Worm (Caenorhabditis elegans) whole organism, L3 larva: ENCODE data around the gene M163.1.

ENCODE experiments used
- ZK546.5 ChIP-seq: sonication (generic microtip); optimal IDR thresholded peaks from 2 replicates; lab custom pipeline; 2017; ENCODE audit warnings: missing biosample characterization, missing genetic modification characterization
- aly-2 ChIP-seq: fragments of 150-350 bp; optimal IDR thresholded peaks from 2 replicates; lab custom pipeline; 2014; ENCODE audit warnings: missing biosample characterization, missing genetic modification characterization
- ama-1 ChIP-seq: fragments of 150-350 bp; optimal IDR thresholded peaks from 2 replicates; lab custom pipeline; 2018
- ceh-16 ChIP-seq: sonication (generic microtip); optimal IDR thresholded peaks from 2 replicates; lab custom pipeline; 2017; ENCODE audit warnings: missing biosample characterization, missing genetic modification characterization
- ceh-28 ChIP-seq: fragments of 150-350 bp; optimal IDR thresholded peaks from 2 replicates; lab custom pipeline; 2014; ENCODE audit warnings: missing biosample characterization, missing genetic modification reagents, missing genetic modification characterization
- ceh-82 ChIP-seq: fragments of 150-350 bp; optimal IDR thresholded peaks from 2 replicates; lab custom pipeline; 2014; ENCODE audit warnings: missing biosample characterization, missing genetic modification characterization
- daf-12 ChIP-seq: fragments of 150-350 bp; optimal IDR thresholded peaks from 2 replicates; lab custom pipeline; 2014; ENCODE audit warnings: missing biosample characterization, missing genetic modification reagents, missing genetic modification characterization
- egl-27 ChIP-seq: sonication (generic microtip); optimal IDR thresholded peaks from 4 replicates; lab custom pipeline; 2017; ENCODE audit warnings: missing biosample characterization, missing genetic modification reagents, missing genetic modification characterization
- egl-5 ChIP-seq: fragments of 150-350 bp; optimal IDR thresholded peaks from 2 replicates; lab custom pipeline; 2017; ENCODE audit warnings: missing biosample characterization, missing genetic modification reagents, missing genetic modification characterization, inconsistent platforms
- elt-1 ChIP-seq: fragments of 150-350 bp; optimal IDR thresholded peaks from 2 replicates; lab custom pipeline; 2014; ENCODE audit warnings: missing biosample characterization, missing genetic modification characterization
- elt-2 ChIP-seq: sonication (generic microtip); optimal IDR thresholded peaks from 2 replicates; lab custom pipeline; 2016; ENCODE audit warnings: missing genetic modification reagents, mild to moderate bottlenecking, missing genetic modification characterization, missing compliant biosample characterization
- elt-3 ChIP-seq, 3 experiments: fragments of 150-350 bp in 1 of 3; sonication (generic microtip) in 2 of 3; optimal IDR thresholded peaks; 2 replicates in 2 of 3; 4 replicates in 1 of 3; lab custom pipeline; 2014 to 2017; ENCODE audit warnings: missing biosample characterization in 3 of 3, missing genetic modification characterization in 3 of 3
- eor-1 ChIP-seq, 2 experiments: fragments of 150-350 bp; optimal IDR thresholded peaks; 2 replicates each; lab custom pipeline; 2014 to 2018; ENCODE audit warnings: missing biosample characterization in 2 of 2, missing genetic modification characterization in 2 of 2
- fkh-10 ChIP-seq: sonication (generic microtip); optimal IDR thresholded peaks from 2 replicates; lab custom pipeline; 2017; ENCODE audit warnings: missing biosample characterization, missing genetic modification reagents, missing genetic modification characterization
- fkh-2 ChIP-seq: fragments of 150-350 bp; optimal IDR thresholded peaks from 2 replicates; lab custom pipeline; 2014; ENCODE audit warnings: missing biosample characterization, missing genetic modification reagents, missing genetic modification characterization
- fos-1 ChIP-seq: fragments of 150-350 bp; optimal IDR thresholded peaks from 2 replicates; lab custom pipeline; 2014; ENCODE audit warnings: missing biosample characterization, missing genetic modification characterization
- hmg-11 ChIP-seq: sonication (generic microtip); optimal IDR thresholded peaks from 2 replicates; lab custom pipeline; 2016; ENCODE audit warnings: missing genetic modification characterization, missing compliant biosample characterization
- jun-1 ChIP-seq: fragments of 150-350 bp; optimal IDR thresholded peaks from 2 replicates; lab custom pipeline; 2014; ENCODE audit warnings: missing biosample characterization, missing genetic modification reagents, missing genetic modification characterization
- lin-39 ChIP-seq: fragments of 150-350 bp; optimal IDR thresholded peaks from 2 replicates; lab custom pipeline; 2018; ENCODE audit warnings: missing biosample characterization, missing genetic modification reagents, missing genetic modification characterization
- lsy-12 ChIP-seq: sonication (generic microtip); optimal IDR thresholded peaks from 2 replicates; lab custom pipeline; 2016; ENCODE audit warnings: mild to moderate bottlenecking, missing genetic modification characterization, missing compliant biosample characterization
- mml-1 ChIP-seq: fragments of 150-350 bp; sonication (generic microtip); optimal IDR thresholded peaks from 3 replicates; lab custom pipeline; 2014; ENCODE audit warnings: missing biosample characterization, missing genetic modification characterization
- nfya-1 ChIP-seq: sonication (generic microtip); optimal IDR thresholded peaks from 2 replicates; lab custom pipeline; 2017; ENCODE audit warnings: missing genetic modification characterization, mild to moderate bottlenecking, missing compliant biosample characterization, antibody characterized with exemption, moderate library complexity; ENCODE audit not compliant: insufficient read depth
- nhr-12 ChIP-seq: fragments of 150-350 bp; optimal IDR thresholded peaks from 2 replicates; lab custom pipeline; 2014; ENCODE audit warnings: missing biosample characterization, missing genetic modification characterization
- nhr-23 ChIP-seq: fragments of 150-350 bp; optimal IDR thresholded peaks from 2 replicates; lab custom pipeline; 2014; ENCODE audit warnings: missing biosample characterization, missing genetic modification reagents, missing genetic modification characterization
- nhr-237 ChIP-seq: fragments of 150-350 bp; optimal IDR thresholded peaks from 2 replicates; lab custom pipeline; 2014; ENCODE audit warnings: missing biosample characterization, missing genetic modification characterization
- nhr-25 ChIP-seq: sonication (generic microtip); optimal IDR thresholded peaks from 2 replicates; lab custom pipeline; 2017; ENCODE audit warnings: missing biosample characterization, missing genetic modification characterization
- nhr-28 ChIP-seq: fragments of 150-350 bp; optimal IDR thresholded peaks from 2 replicates; lab custom pipeline; 2014; ENCODE audit warnings: missing biosample characterization, missing genetic modification characterization
- nhr-67 ChIP-seq: fragments of 150-350 bp; optimal IDR thresholded peaks from 2 replicates; lab custom pipeline; 2014; ENCODE audit warnings: missing biosample characterization, missing genetic modification characterization
- nhr-76 ChIP-seq: fragments of 150-350 bp; sonication (generic microtip); optimal IDR thresholded peaks from 5 replicates; lab custom pipeline; 2014; ENCODE audit warnings: missing biosample characterization, missing genetic modification characterization
- nhr-77 ChIP-seq: fragments of 150-350 bp; optimal IDR thresholded peaks from 2 replicates; lab custom pipeline; 2014; ENCODE audit warnings: missing biosample characterization, missing genetic modification characterization
- pha-4 ChIP-seq: fragments of 150-350 bp; optimal IDR thresholded peaks from 2 replicates; lab custom pipeline; 2014; ENCODE audit warnings: missing biosample characterization, missing genetic modification reagents, missing genetic modification characterization
- pqm-1 ChIP-seq: fragments of 150-350 bp; optimal IDR thresholded peaks from 2 replicates; lab custom pipeline; 2017; ENCODE audit warnings: missing biosample characterization, missing genetic modification characterization, inconsistent platforms
- sea-2 ChIP-seq: fragments of 150-350 bp; sonication (generic microtip); optimal IDR thresholded peaks from 4 replicates; lab custom pipeline; 2014; ENCODE audit warnings: missing biosample characterization, missing genetic modification reagents, missing genetic modification characterization
- skn-1 ChIP-seq: fragments of 150-350 bp; optimal IDR thresholded peaks from 2 replicates; lab custom pipeline; 2014; ENCODE audit warnings: missing biosample characterization, missing genetic modification characterization
- snpc-4 ChIP-seq: fragments of 150-350 bp; optimal IDR thresholded peaks from 2 replicates; lab custom pipeline; 2014; ENCODE audit warnings: missing biosample characterization, missing genetic modification characterization
- tbx-2 ChIP-seq: sonication (generic microtip); optimal IDR thresholded peaks from 2 replicates; lab custom pipeline; 2016; ENCODE audit warnings: mild to moderate bottlenecking, missing genetic modification characterization, missing compliant biosample characterization
- unc-39 ChIP-seq: sonication (generic microtip); optimal IDR thresholded peaks from 4 replicates; lab custom pipeline; 2017; ENCODE audit warnings: missing biosample characterization, missing genetic modification characterization
- zag-1 ChIP-seq: fragments of 150-350 bp; optimal IDR thresholded peaks from 2 replicates; lab custom pipeline; 2014; ENCODE audit warnings: missing biosample characterization, missing genetic modification characterization
- ztf-11 ChIP-seq: fragments of 150-350 bp; optimal IDR thresholded peaks from 2 replicates; lab custom pipeline; 2014; ENCODE audit warnings: missing biosample characterization, missing genetic modification characterization
- ztf-4 ChIP-seq: fragments of 150-350 bp; optimal IDR thresholded peaks from 2 replicates; lab custom pipeline; 2014; ENCODE audit warnings: missing biosample characterization, missing genetic modification characterization

The M163.1 gene

DNA sequence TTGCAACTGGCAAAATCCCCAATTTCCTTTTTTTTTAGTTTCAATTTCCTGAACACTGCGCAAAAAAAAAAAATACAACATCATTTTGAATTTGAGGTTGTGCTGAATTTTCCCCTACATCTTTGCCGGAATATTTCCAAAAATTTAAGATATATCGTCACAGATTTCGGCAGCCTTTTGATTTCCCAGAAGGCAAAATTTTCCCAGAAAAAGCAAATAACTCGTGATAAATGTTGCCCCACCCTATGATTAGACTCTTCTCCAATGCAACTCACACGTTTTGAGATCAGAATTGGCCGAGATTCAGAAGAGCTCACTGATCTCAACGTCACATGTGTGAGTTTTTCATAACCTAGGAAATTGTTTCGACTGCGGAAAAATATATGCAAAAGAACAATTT, 11.2 kb downstream of the M163.1 start:
- TF ChIP-seq sea-2 (GFP tag; lab: Kevin White, UChicago) = no peak
- TF ChIP-seq nfya-1 (tag; lab: Kevin White, UChicago) = no peak
- TF ChIP-seq nhr-76 (tag; lab: Kevin White, UChicago) = no peak
- TF ChIP-seq daf-12 (tag; lab: Kevin White, UChicago) = no peak
- no peak for TF ChIP-seq pha-4 (tag; lab: Kevin White, UChicago)
- TF ChIP-seq jun-1 = no peak
- TF ChIP-seq fos-1 (tag; lab: Kevin White, UChicago) = no peak
- no peak for TF ChIP-seq mml-1
- TF ChIP-seq nhr-77 (tag; lab: Kevin White, UChicago) = no peak
- TF ChIP-seq lin-39 (tag; lab: Kevin White, UChicago) = no peak
- no peak for TF ChIP-seq skn-1 (tag; lab: Kevin White, UChicago)
- TF ChIP-seq tbx-2 = no peak
- TF ChIP-seq ama-1 (lab: Kevin White, UChicago) = no peak
- TF ChIP-seq nhr-28 (tag; lab: Kevin White, UChicago) = no peak
- TF ChIP-seq elt-3 (tag; optimal IDR thresholded peaks at IDR 0.05; lab: Kevin White, UChicago) = no peak

DNA sequence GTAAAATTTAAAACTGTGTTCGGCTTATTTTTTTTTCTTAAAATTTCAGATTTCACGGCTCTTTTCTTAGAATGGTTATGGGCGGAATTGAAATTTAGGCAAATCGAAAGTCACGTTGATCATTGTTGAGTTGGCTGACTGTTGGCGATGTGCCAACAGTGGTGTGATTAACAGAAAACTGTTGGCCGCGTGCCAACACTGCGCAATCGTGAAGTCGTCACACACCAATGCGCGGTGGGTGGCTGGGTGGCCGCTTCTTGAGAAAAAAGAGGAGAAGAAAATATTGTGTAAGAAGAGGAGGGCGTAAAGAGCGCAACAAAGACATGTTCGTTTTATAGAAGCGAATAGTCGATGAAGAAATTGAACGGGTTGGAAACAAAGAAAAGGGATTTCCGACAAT, 12.5 kb downstream of the M163.1 start:
- TF ChIP-seq nhr-237 (no peak), daf-12 (tag; lab: Kevin White, UChicago) (no peak), fos-1 (tag; lab: Kevin White, UChicago) (no peak), hmg-11 (peak; percentile 41), nhr-67 (tag; lab: Kevin White, UChicago) (no peak), egl-27 (tag; lab: Kevin White, UChicago) (no peak), skn-1 (tag; lab: Kevin White, UChicago) (no peak), eor-1 (tag; optimal IDR thresholded peaks at IDR 0.05; lab: Kevin White, UChicago) (no peak), sea-2 (GFP tag; lab: Kevin White, UChicago) (no peak), lin-39 (tag; lab: Kevin White, UChicago) (peak; percentile 7), ceh-28 (tag; lab: Kevin White, UChicago) (no peak), fkh-2 (tag; lab: Kevin White, UChicago) (no peak), pha-4 (tag; lab: Kevin White, UChicago) (peak; percentile 18), ama-1 (lab: Kevin White, UChicago) (peak; percentile 63), nhr-76 (tag; lab: Kevin White, UChicago) (no peak), egl-5 (no peak), ceh-82 (tag; lab: Kevin White, UChicago) (no peak), elt-1 (peak; percentile 39), lsy-12 (tag; lab: Kevin White, UChicago) (no peak), zag-1 (tag; lab: Kevin White, UChicago) (no peak), jun-1 (no peak), ztf-4 (tag; lab: Kevin White, UChicago) (no peak), nfya-1 (tag; lab: Kevin White, UChicago) (peak; percentile 31), ZK546.5 (tag; lab: Kevin White, UChicago) (no peak), aly-2 (tag; lab: Kevin White, UChicago) (no peak), elt-2 (tag; lab: Kevin White, UChicago) (no peak), snpc-4 (tag; lab: Kevin White, UChicago) (no peak), nhr-23 (tag; lab: Kevin White, UChicago) (no peak), ztf-11 (no peak), unc-39 (tag; lab: Kevin White, UChicago) (no peak), nhr-25 (tag; lab: Kevin White, UChicago) (peak; percentile 5), nhr-28 (tag; lab: Kevin White, UChicago) (no peak), nhr-77 (tag; lab: Kevin White, UChicago) (no peak), ceh-16 (tag; lab: Kevin White, UChicago) (no peak)

DNA sequence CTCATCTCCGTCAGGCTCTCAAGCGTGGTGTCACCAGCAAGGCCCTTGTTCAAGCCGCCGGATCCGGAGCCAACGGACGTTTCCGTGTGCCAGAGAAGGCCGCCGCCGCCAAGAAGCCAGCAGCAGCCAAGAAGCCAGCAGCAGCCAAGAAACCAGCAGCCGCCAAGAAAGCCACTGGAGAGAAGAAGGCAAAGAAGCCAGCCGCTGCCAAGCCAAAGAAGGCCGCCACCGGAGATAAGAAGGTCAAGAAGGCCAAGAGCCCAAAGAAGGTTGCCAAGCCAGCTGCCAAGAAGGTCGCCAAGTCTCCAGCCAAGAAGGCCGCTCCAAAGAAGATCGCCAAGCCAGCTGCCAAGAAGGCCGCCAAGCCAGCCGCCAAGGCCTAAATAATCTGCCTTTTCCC, 13.1 kb downstream of the M163.1 start:
- no peak for TF ChIP-seq lin-39 (tag; lab: Kevin White, UChicago)
- no peak for TF ChIP-seq unc-39 (tag; lab: Kevin White, UChicago)
- TF ChIP-seq fkh-10 (GFP tag; lab: Kevin White, UChicago) = no peak
- TF ChIP-seq fos-1 (tag; lab: Kevin White, UChicago) = no peak
- no peak for TF ChIP-seq nhr-12 (tag; lab: Kevin White, UChicago)
- TF ChIP-seq pqm-1 (tag; lab: Kevin White, UChicago) = no peak
- no peak for TF ChIP-seq nfya-1 (tag; lab: Kevin White, UChicago)
- TF ChIP-seq snpc-4 (tag; lab: Kevin White, UChicago) = no peak
